Fruit fly (Drosophila melanogaster) whole organism, embryonic: Measurements from ENCODE around the gene DCP2.
A peak's percentile ranks its signal among the peaks of the same experiment; 100 is the strongest.

Experiments
- Ada2b ChIP-seq: fragments of 200-800 bp; sonication (Bioruptor generic); IDR thresholded peaks from 2 replicates; pipeline ENCODE4 v1.3.6; 2022; ENCODE audit warnings: missing biosample characterization, missing genetic modification characterization
- CG10209 ChIP-seq: fragments of 200-800 bp; sonication (Bioruptor generic); optimal IDR thresholded peaks from 3 replicates; lab custom pipeline; 2017; ENCODE audit warnings: missing biosample characterization, mild to moderate bottlenecking, missing genetic modification characterization, missing genetic modification reagents
- CG10321 ChIP-seq: fragments of 200-800 bp; sonication (Bioruptor generic); IDR thresholded peaks from 2 replicates; pipeline ENCODE4 v1.3.6; 2022; ENCODE audit warnings: missing biosample characterization, missing genetic modification characterization
- CG10366 ChIP-seq: fragments of 200-800 bp; sonication (Bioruptor generic); IDR thresholded peaks from 2 replicates; pipeline ENCODE4 v1.3.6; 2022; ENCODE audit warnings: missing biosample characterization, missing genetic modification characterization
- CG11696 ChIP-seq: fragments of 200-800 bp; sonication (Bioruptor generic); IDR thresholded peaks from 2 replicates; pipeline ENCODE4 v1.3.6; 2022; ENCODE audit warnings: missing biosample characterization, missing genetic modification characterization
- CG17359 ChIP-seq: fragments of 200-800 bp; sonication (Bioruptor generic); optimal IDR thresholded peaks from 3 replicates; lab custom pipeline; 2018; ENCODE audit warnings: missing biosample characterization, mild to moderate bottlenecking, missing genetic modification characterization, moderate library complexity
- CG17385 ChIP-seq: fragments of 200-800 bp; sonication (Bioruptor generic); optimal IDR thresholded peaks from 3 replicates; lab custom pipeline; 2018; ENCODE audit warnings: missing biosample characterization, mild to moderate bottlenecking, missing genetic modification characterization
- CG17829 ChIP-seq: fragments of 200-800 bp; optimal IDR thresholded peaks from 2 replicates; lab custom pipeline; 2019; ENCODE audit warnings: missing biosample characterization, mild to moderate bottlenecking, missing genetic modification characterization, moderate library complexity
- CG18262 ChIP-seq: fragments of 200-800 bp; optimal IDR thresholded peaks from 3 replicates; lab custom pipeline; 2019; ENCODE audit warnings: missing biosample characterization, mild to moderate bottlenecking, missing genetic modification characterization, moderate library complexity
- CG30403 ChIP-seq: fragments of 200-800 bp; sonication (Bioruptor generic); optimal IDR thresholded peaks from 3 replicates; lab custom pipeline; 2016; ENCODE audit warnings: missing biosample characterization, missing genetic modification characterization
- CG32767 ChIP-seq: fragments of 200-800 bp; sonication (Bioruptor generic); IDR thresholded peaks from 2 replicates; pipeline ENCODE4 v1.3.6; 2022; ENCODE audit warnings: missing biosample characterization, missing genetic modification characterization
- CG4707 ChIP-seq: fragments of 200-800 bp; sonication (Bioruptor generic); optimal IDR thresholded peaks from 2 replicates; lab custom pipeline; 2018; ENCODE audit warnings: missing biosample characterization, mild to moderate bottlenecking, missing genetic modification characterization, moderate library complexity
- CG4820 ChIP-seq: fragments of 200-800 bp; sonication (Bioruptor generic); optimal IDR thresholded peaks from 3 replicates; lab custom pipeline; 2016; ENCODE audit warnings: missing biosample characterization, missing genetic modification characterization
- CG5180 ChIP-seq: fragments of 200-800 bp; sonication (Bioruptor generic); optimal IDR thresholded peaks from 3 replicates; lab custom pipeline; 2017; ENCODE audit warnings: missing biosample characterization, missing genetic modification characterization, mild to moderate bottlenecking, moderate library complexity, missing genetic modification reagents
- CG5245 ChIP-seq: fragments of 200-800 bp; sonication (Bioruptor generic); optimal IDR thresholded peaks from 3 replicates; lab custom pipeline; 2016; ENCODE audit warnings: missing biosample characterization, missing genetic modification characterization
- CG6175 ChIP-seq: fragments of 200-800 bp; sonication (Bioruptor generic); IDR thresholded peaks from 3 replicates; pipeline ENCODE4 v1.3.6; 2022; ENCODE audit warnings: missing biosample characterization, missing genetic modification characterization
- CG6654 ChIP-seq: fragments of 200-800 bp; sonication (Bioruptor generic); optimal IDR thresholded peaks from 2 replicates; lab custom pipeline; 2017; ENCODE audit warnings: missing biosample characterization, mild to moderate bottlenecking, missing genetic modification characterization
- CG6689 ChIP-seq: fragments of 200-800 bp; sonication (Bioruptor generic); IDR thresholded peaks from 2 replicates; pipeline ENCODE4 v1.3.6; 2022; ENCODE audit warnings: missing biosample characterization, missing genetic modification characterization
- CG7987 ChIP-seq: fragments of 200-800 bp; sonication (Bioruptor generic); optimal IDR thresholded peaks from 2 replicates; lab custom pipeline; 2018; ENCODE audit warnings: missing biosample characterization, mild to moderate bottlenecking, missing genetic modification characterization, moderate library complexity
- CG9932 ChIP-seq: fragments of 200-800 bp; sonication (Bioruptor generic); IDR thresholded peaks from 2 replicates; pipeline ENCODE4 v1.3.6; 2022; ENCODE audit warnings: missing biosample characterization, missing genetic modification characterization
- CoRest ChIP-seq: fragments of 200-800 bp; sonication (Bioruptor generic); optimal IDR thresholded peaks from 3 replicates; lab custom pipeline; 2018; ENCODE audit warnings: missing biosample characterization, mild to moderate bottlenecking, missing genetic modification characterization, moderate library complexity
- Dfd ChIP-seq, 2 experiments: fragments of >200 bp; optimal IDR thresholded peaks; 2 replicates each; lab custom pipeline; 2017; ENCODE audit warnings: missing biosample characterization in 2 of 2, missing genetic modification characterization in 2 of 2
- ERR ChIP-seq: fragments of 200-800 bp; sonication (Bioruptor generic); optimal IDR thresholded peaks from 2 replicates; lab custom pipeline; 2016; ENCODE audit warnings: missing biosample characterization, missing genetic modification characterization
- Fer3 ChIP-seq: fragments of 200-800 bp; sonication (Bioruptor generic); optimal IDR thresholded peaks from 2 replicates; lab custom pipeline; 2018; ENCODE audit warnings: missing biosample characterization, mild to moderate bottlenecking, missing genetic modification characterization, moderate library complexity
- GATAe ChIP-seq: fragments of 200-800 bp; sonication (Bioruptor generic); conservative IDR thresholded peaks from 2 replicates; pipeline ENCODE4 v1.3.6; 2022; ENCODE audit warnings: missing biosample characterization, missing genetic modification characterization
- Gsc ChIP-seq: fragments of 200-800 bp; sonication (Bioruptor generic); IDR thresholded peaks from 2 replicates; pipeline ENCODE4 v1.3.6; 2022; ENCODE audit warnings: missing biosample characterization, missing genetic modification characterization
- H2.0 ChIP-seq: fragments of 200-800 bp; sonication (Bioruptor generic); IDR thresholded peaks from 2 replicates; pipeline ENCODE4 v1.3.6; 2022; ENCODE audit warnings: missing biosample characterization, missing genetic modification characterization
- Mrtf ChIP-seq: fragments of 200-800 bp; sonication (Bioruptor generic); IDR thresholded peaks from 3 replicates; pipeline ENCODE4 v1.3.6; 2022; ENCODE audit warnings: missing biosample characterization, missing genetic modification characterization
- Myb ChIP-seq: fragments of 200-800 bp; sonication (Bioruptor generic); optimal IDR thresholded peaks from 2 replicates; lab custom pipeline; 2016; ENCODE audit warnings: missing biosample characterization, missing genetic modification characterization
- NC2α ChIP-seq: fragments of 200-800 bp; sonication (Bioruptor generic); optimal IDR thresholded peaks from 2 replicates; lab custom pipeline; 2016; ENCODE audit warnings: missing biosample characterization, missing genetic modification characterization
- Nf-YB ChIP-seq: fragments of 200-800 bp; sonication (Bioruptor generic); optimal IDR thresholded peaks from 3 replicates; lab custom pipeline; 2019; ENCODE audit warnings: missing biosample characterization, mild to moderate bottlenecking, missing genetic modification characterization, moderate library complexity
- Sox102F ChIP-seq: fragments of 200-800 bp; sonication (Bioruptor generic); optimal IDR thresholded peaks from 2 replicates; lab custom pipeline; 2018; ENCODE audit warnings: missing biosample characterization, mild to moderate bottlenecking, missing genetic modification characterization, moderate library complexity
- Sry-δ ChIP-seq: fragments of 200-800 bp; sonication (Bioruptor generic); optimal IDR thresholded peaks from 2 replicates; lab custom pipeline; 2016; ENCODE audit warnings: missing biosample characterization, missing genetic modification characterization
- bigmax ChIP-seq: fragments of 200-800 bp; sonication (Bioruptor generic); optimal IDR thresholded peaks from 2 replicates; lab custom pipeline; 2018; ENCODE audit warnings: missing biosample characterization, mild to moderate bottlenecking, missing genetic modification characterization
- crol ChIP-seq: fragments of 200-800 bp; sonication (Bioruptor generic); IDR thresholded peaks from 2 replicates; pipeline ENCODE4 v1.3.6; 2022; ENCODE audit warnings: missing biosample characterization, missing genetic modification characterization
- ems ChIP-seq: fragments of 200-800 bp; sonication (Bioruptor generic); optimal IDR thresholded peaks from 3 replicates; lab custom pipeline; 2016; ENCODE audit warnings: missing biosample characterization, missing genetic modification characterization
- gce ChIP-seq: fragments of 200-800 bp; sonication (Bioruptor generic); IDR thresholded peaks from 3 replicates; pipeline ENCODE4 v1.3.6; 2022; ENCODE audit warnings: missing biosample characterization, missing genetic modification characterization
- gcm2 ChIP-seq: fragments of 200-800 bp; sonication (Bioruptor generic); optimal IDR thresholded peaks from 2 replicates; lab custom pipeline; 2016; ENCODE audit warnings: missing biosample characterization, missing genetic modification characterization
- gt ChIP-seq: fragments of 200-800 bp; sonication (Bioruptor generic); IDR thresholded peaks from 2 replicates; pipeline ENCODE4 v1.3.6; 2022; ENCODE audit warnings: missing biosample characterization, missing genetic modification characterization
- h ChIP-seq: fragments of >200 bp; optimal IDR thresholded peaks from 2 replicates; lab custom pipeline; 2017
- jing ChIP-seq: fragments of 200-800 bp; sonication (Bioruptor generic); optimal IDR thresholded peaks from 2 replicates; lab custom pipeline; 2018; ENCODE audit warnings: missing biosample characterization, mild to moderate bottlenecking, missing genetic modification characterization
- lab ChIP-seq: fragments of 200-800 bp; sonication (Bioruptor generic); optimal IDR thresholded peaks from 3 replicates; lab custom pipeline; 2017; ENCODE audit warnings: missing biosample characterization, missing genetic modification characterization, mild to moderate bottlenecking, moderate library complexity, missing genetic modification reagents
- maf-S ChIP-seq: fragments of 200-800 bp; sonication (Bioruptor generic); optimal IDR thresholded peaks from 2 replicates; lab custom pipeline; 2016; ENCODE audit warnings: missing biosample characterization, missing genetic modification characterization
- pan ChIP-seq, 4 experiments: fragments of >200 bp in 3 of 4; fragments of 200-800 bp in 1 of 4; sonication (Bioruptor generic) in 1 of 4; optimal IDR thresholded peaks in 3 of 4; IDR thresholded peaks in 1 of 4; 2 replicates each; pipeline versions ENCODE4 v1.3.6 to Lab custom; 2017 to 2022; ENCODE audit warnings: missing biosample characterization in 2 of 4, missing genetic modification characterization in 2 of 4, mixed read lengths in 1 of 4
- pb ChIP-seq: fragments of 200-800 bp; sonication (Bioruptor generic); optimal IDR thresholded peaks from 3 replicates; lab custom pipeline; 2016; ENCODE audit warnings: missing biosample characterization, missing genetic modification characterization
- rib ChIP-seq: fragments of 200-800 bp; sonication (Bioruptor generic); IDR thresholded peaks from 2 replicates; pipeline ENCODE4 v1.3.6; 2022; ENCODE audit warnings: missing biosample characterization, missing genetic modification characterization
- salm ChIP-seq: fragments of 200-800 bp; sonication (Bioruptor generic); optimal IDR thresholded peaks from 2 replicates; lab custom pipeline; 2018; ENCODE audit warnings: missing biosample characterization, mild to moderate bottlenecking, missing genetic modification characterization
- sima ChIP-seq: fragments of 200-800 bp; sonication (Bioruptor generic); optimal IDR thresholded peaks from 2 replicates; lab custom pipeline; 2016; ENCODE audit warnings: missing biosample characterization, missing genetic modification characterization
- stc ChIP-seq: fragments of 200-800 bp; sonication (Bioruptor generic); IDR thresholded peaks from 2 replicates; pipeline ENCODE4 v1.3.6; 2022; ENCODE audit warnings: missing biosample characterization, missing genetic modification characterization
- trh ChIP-seq: fragments of 200-800 bp; sonication (Bioruptor generic); optimal IDR thresholded peaks from 2 replicates; lab custom pipeline; 2016; ENCODE audit warnings: missing biosample characterization, missing genetic modification characterization
- yki ChIP-seq: fragments of >200 bp; optimal IDR thresholded peaks from 3 replicates; lab custom pipeline; 2018

Gene DCP2

dm6 chr3L:15826985-15827635 lies 887 bp upstream of the DCP2 start (continued):
- TF ChIP-seq stc (GFP tag; lab: Robert Waterston, UW) (peak; percentile 51; the same call in 1 of the 2 replicates), sima (GFP tag; lab: Kevin White, UChicago) (no peak), trh (GFP tag; lab: Kevin White, UChicago) (peak; percentile 1), lab (GFP tag; lab: Kevin White, UChicago) (peak; percentile 91), CG6689 (GFP tag; lab: Robert Waterston, UW) (peak; percentile 77), pb (GFP tag; lab: Kevin White, UChicago) (no peak), Fer3 (tag; lab: Kevin White, UChicago) (peak; percentile 83), ERR (GFP tag; lab: Kevin White, UChicago) (peak; percentile 64), CG9932 (GFP tag; lab: Robert Waterston, UW) (no peak; the same call in none of the 2 replicates), maf-S (GFP tag; lab: Kevin White, UChicago) (peak; percentile 54), CG5180 (GFP tag; lab: Kevin White, UChicago) (peak; percentile 81), ems (peak; percentile 45), NC2α (GFP tag; lab: Kevin White, UChicago) (peak; percentile 35), h (lab: Kevin White, UChicago) (no peak), Dfd (GFP tag; optimal IDR thresholded peaks at IDR 0.05; lab: Kevin White, UChicago) (no peak), CG10209 (peak; percentile 81), Nf-YB (GFP tag; lab: Kevin White, UChicago) (peak; percentile 69), gcm2 (peak; percentile 45), GATAe (GFP tag; lab: Robert Waterston, UW) (no peak), Gsc (no peak), CG7987 (no peak), CG6175 (GFP tag; lab: Robert Waterston, UW) (peak; percentile 35; the same call in 1 of the 3 replicates), CG5245 (GFP tag; lab: Kevin White, UChicago) (peak; percentile 35), CG4820 (GFP tag; lab: Kevin White, UChicago) (peak; percentile 65), Ada2b (GFP tag; lab: Robert Waterston, UW) (peak; percentile 51), CG17829 (tag; lab: Kevin White, UChicago) (peak; percentile 79), Sox102F (no peak), crol (GFP tag; lab: Robert Waterston, UW) (no peak), rib (GFP tag; lab: Robert Waterston, UW) (no peak; the same call in 1 of the 2 replicates), pan (optimal IDR thresholded peaks at IDR 0.05; lab: Kevin White, UChicago) (no peak), pan (GFP tag; optimal IDR thresholded peaks at IDR 0.05 in 1 of 2, IDR thresholded peaks at IDR 0.05 in 1 of 2) (peak in 1 of 2 experiments; percentile 45), bigmax (no peak), gt (GFP tag; lab: Robert Waterston, UW) (no peak), jing (GFP tag; lab: Kevin White, UChicago) (no peak), CG11696 (GFP tag; lab: Robert Waterston, UW) (peak; percentile 55), CoRest (tag; lab: Kevin White, UChicago) (peak; percentile 90), CG32767 (GFP tag; lab: Robert Waterston, UW) (peak; percentile 15; the same call in 1 of the 2 replicates), CG17359 (tag; lab: Kevin White, UChicago) (peak; percentile 80), CG4707 (GFP tag; lab: Kevin White, UChicago) (no peak), salm (tag; lab: Kevin White, UChicago) (peak; percentile 41), CG18262 (tag; lab: Kevin White, UChicago) (peak; percentile 88), CG17385 (peak; percentile 87), Myb (GFP tag; lab: Kevin White, UChicago) (peak; percentile 45), yki (no peak), CG30403 (GFP tag; lab: Kevin White, UChicago) (peak; percentile 72), H2.0 (GFP tag; lab: Robert Waterston, UW) (peak; percentile 69), Mrtf (peak; percentile 50; the same call in 2 of the 3 replicates), CG10321 (GFP tag; lab: Robert Waterston, UW) (no peak), CG6654 (GFP tag; lab: Kevin White, UChicago) (no peak), gce (peak; percentile 26; the same call in 1 of the 3 replicates), Sry-δ (GFP tag; lab: Kevin White, UChicago) (peak; percentile 67), CG10366 (GFP tag; lab: Robert Waterston, UW) (peak; percentile 53; the same call in 1 of the 2 replicates)
